Fruit fly (Drosophila melanogaster) whole organism, prepupa: ENCODE results near the gene Cby.

ENCODE experiments used
- Blimp-1 ChIP-seq: fragments of 200-800 bp; sonication (Bioruptor generic); optimal IDR thresholded peaks from 3 replicates; lab custom pipeline; 2017; ENCODE audit warnings: missing biosample characterization, missing genetic modification characterization, mild to moderate bottlenecking, moderate library complexity, missing genetic modification reagents
- CG10631 ChIP-seq: fragments of 200-800 bp; sonication (Bioruptor generic); optimal IDR thresholded peaks from 2 replicates; lab custom pipeline; 2016; ENCODE audit warnings: missing biosample characterization, missing genetic modification characterization
- CG10669 ChIP-seq: fragments of 200-800 bp; sonication (Bioruptor generic); optimal IDR thresholded peaks from 3 replicates; lab custom pipeline; 2018; ENCODE audit warnings: missing biosample characterization, mild to moderate bottlenecking, missing genetic modification characterization, moderate library complexity
- CG11294 ChIP-seq: fragments of 200-800 bp; sonication (Bioruptor generic); IDR thresholded peaks from 2 replicates; pipeline ENCODE4 v1.3.6; 2022; ENCODE audit warnings: missing biosample characterization, missing genetic modification characterization
- CG11762 ChIP-seq: fragments of 200-800 bp; sonication (Bioruptor generic); optimal IDR thresholded peaks from 3 replicates; lab custom pipeline; 2016; ENCODE audit warnings: missing biosample characterization, missing genetic modification characterization; ENCODE audit not compliant: insufficient read depth
- CG11902 ChIP-seq: fragments of 200-800 bp; sonication (Bioruptor generic); optimal IDR thresholded peaks from 3 replicates; lab custom pipeline; 2016; ENCODE audit warnings: missing biosample characterization, missing genetic modification characterization
- CG15336 ChIP-seq: fragments of 200-800 bp; sonication (Bioruptor generic); IDR thresholded peaks from 2 replicates; pipeline ENCODE4 v1.3.6; 2022; ENCODE audit warnings: missing biosample characterization, missing genetic modification characterization
- CG1621 ChIP-seq: fragments of 200-800 bp; sonication (Bioruptor generic); optimal IDR thresholded peaks from 3 replicates; lab custom pipeline; 2018; ENCODE audit warnings: missing biosample characterization, mild to moderate bottlenecking, missing genetic modification characterization
- CG16779 ChIP-seq: fragments of 200-800 bp; sonication (Bioruptor generic); optimal IDR thresholded peaks from 3 replicates; lab custom pipeline; 2017; ENCODE audit warnings: missing biosample characterization, mild to moderate bottlenecking, missing genetic modification characterization
- CG3032 ChIP-seq: fragments of 200-800 bp; optimal IDR thresholded peaks from 2 replicates; lab custom pipeline; 2019; ENCODE audit warnings: missing biosample characterization, mild to moderate bottlenecking, missing genetic modification characterization, moderate library complexity
- CG31627 ChIP-seq: fragments of 200-800 bp; sonication (Bioruptor generic); optimal IDR thresholded peaks from 3 replicates; lab custom pipeline; 2016; ENCODE audit warnings: missing biosample characterization, missing genetic modification characterization
- CG34406 ChIP-seq: fragments of 200-800 bp; sonication (Bioruptor generic); optimal IDR thresholded peaks from 3 replicates; lab custom pipeline; 2016; ENCODE audit warnings: missing biosample characterization, missing genetic modification characterization
- CG3919 ChIP-seq: fragments of 200-800 bp; sonication (Bioruptor generic); optimal IDR thresholded peaks from 3 replicates; lab custom pipeline; 2016; ENCODE audit warnings: missing biosample characterization, missing genetic modification characterization
- CG4318 ChIP-seq: fragments of 200-800 bp; sonication (Bioruptor generic); optimal IDR thresholded peaks from 3 replicates; lab custom pipeline; 2017; ENCODE audit warnings: missing biosample characterization, mild to moderate bottlenecking, missing genetic modification characterization
- CG6163 ChIP-seq: fragments of 200-800 bp; sonication (Bioruptor generic); IDR thresholded peaks from 3 replicates; pipeline ENCODE4 v1.3.6; 2022; ENCODE audit warnings: missing biosample characterization, missing genetic modification characterization
- CG6276 ChIP-seq: fragments of 200-800 bp; sonication (Bioruptor generic); optimal IDR thresholded peaks from 2 replicates; lab custom pipeline; 2017; ENCODE audit warnings: missing biosample characterization, mild to moderate bottlenecking, missing genetic modification characterization
- CG6792 ChIP-seq: fragments of 200-800 bp; sonication (Bioruptor generic); optimal IDR thresholded peaks from 3 replicates; lab custom pipeline; 2016; ENCODE audit warnings: missing biosample characterization, missing genetic modification characterization
- CG6808 ChIP-seq: fragments of 200-800 bp; sonication (Bioruptor generic); optimal IDR thresholded peaks from 3 replicates; lab custom pipeline; 2017; ENCODE audit warnings: missing biosample characterization, missing genetic modification characterization, mild to moderate bottlenecking, moderate library complexity, missing genetic modification reagents
- CG6854 ChIP-seq: fragments of 200-800 bp; sonication (Bioruptor generic); optimal IDR thresholded peaks from 2 replicates; lab custom pipeline; 2017; ENCODE audit warnings: missing biosample characterization, mild to moderate bottlenecking, missing genetic modification characterization
- CG7368 ChIP-seq: fragments of 200-800 bp; sonication (Bioruptor generic); optimal IDR thresholded peaks from 3 replicates; lab custom pipeline; 2016; ENCODE audit warnings: missing biosample characterization, missing genetic modification characterization
- CG8119 ChIP-seq: fragments of 200-800 bp; sonication (Bioruptor generic); IDR thresholded peaks from 3 replicates; pipeline ENCODE4 v1.3.6; 2022; ENCODE audit warnings: missing biosample characterization, missing genetic modification characterization
- CG8319 ChIP-seq: fragments of 200-800 bp; sonication (Bioruptor generic); optimal IDR thresholded peaks from 3 replicates; lab custom pipeline; 2016; ENCODE audit warnings: missing biosample characterization, missing genetic modification characterization
- CG8632 ChIP-seq: fragments of 200-800 bp; sonication (Bioruptor generic); optimal IDR thresholded peaks from 3 replicates; lab custom pipeline; 2016; ENCODE audit warnings: missing biosample characterization, missing genetic modification characterization
- CG9139 ChIP-seq: fragments of 200-800 bp; sonication (Bioruptor generic); optimal IDR thresholded peaks from 3 replicates; lab custom pipeline; 2017; ENCODE audit warnings: missing biosample characterization, mild to moderate bottlenecking, missing genetic modification characterization
- Eip75B ChIP-seq: fragments of 200-800 bp; sonication (Bioruptor generic); optimal IDR thresholded peaks from 3 replicates; lab custom pipeline; 2016; ENCODE audit warnings: missing biosample characterization, missing genetic modification characterization
- Eip78C ChIP-seq: fragments of 200-800 bp; sonication (Bioruptor generic); peaks from one replicate; lab custom pipeline; 2016; ENCODE audit warnings: missing biosample characterization, missing genetic modification characterization
- Eip93F ChIP-seq: fragments of 200-800 bp; sonication (Bioruptor generic); optimal IDR thresholded peaks from 2 replicates; lab custom pipeline; 2016; ENCODE audit warnings: missing biosample characterization, mild to moderate bottlenecking, missing genetic modification characterization
- Ets21C ChIP-seq: fragments of 200-800 bp; sonication (Bioruptor generic); optimal IDR thresholded peaks from 3 replicates; lab custom pipeline; 2016; ENCODE audit warnings: missing biosample characterization, missing genetic modification characterization
- Ets96B ChIP-seq: fragments of 200-800 bp; optimal IDR thresholded peaks from 2 replicates; lab custom pipeline; 2019; ENCODE audit warnings: missing biosample characterization, mild to moderate bottlenecking, missing genetic modification characterization, moderate library complexity
- Gug ChIP-seq: fragments of 200-800 bp; sonication (Bioruptor generic); IDR thresholded peaks from 2 replicates; pipeline ENCODE4 v1.3.6; 2022; ENCODE audit warnings: missing biosample characterization, missing genetic modification characterization
- Hr38 ChIP-seq: sonication (Bioruptor generic); optimal IDR thresholded peaks from 2 replicates; lab custom pipeline; 2016; ENCODE audit warnings: missing biosample characterization, missing genetic modification characterization
- Hr39 ChIP-seq: fragments of 200-800 bp; sonication (Bioruptor generic); optimal IDR thresholded peaks from 2 replicates; lab custom pipeline; 2016; ENCODE audit warnings: missing biosample characterization, missing genetic modification characterization
- Hr4 ChIP-seq: fragments of 200-800 bp; sonication (Bioruptor generic); optimal IDR thresholded peaks from 3 replicates; lab custom pipeline; 2016; ENCODE audit warnings: missing biosample characterization, missing genetic modification characterization
- Lpt ChIP-seq: fragments of 200-800 bp; sonication (Bioruptor generic); optimal IDR thresholded peaks from 3 replicates; lab custom pipeline; 2016; ENCODE audit warnings: missing biosample characterization, missing genetic modification characterization
- OdsH ChIP-seq: fragments of 200-800 bp; sonication (Bioruptor generic); optimal IDR thresholded peaks from 3 replicates; lab custom pipeline; 2016; ENCODE audit warnings: missing biosample characterization, missing genetic modification characterization
- Smox ChIP-seq: fragments of 200-800 bp; sonication (Bioruptor generic); optimal IDR thresholded peaks from 3 replicates; lab custom pipeline; 2016; ENCODE audit warnings: missing biosample characterization, missing genetic modification characterization
- Sox102F ChIP-seq: fragments of 200-800 bp; sonication (Bioruptor generic); optimal IDR thresholded peaks from 2 replicates; lab custom pipeline; 2016; ENCODE audit warnings: missing biosample characterization, mild to moderate bottlenecking, missing genetic modification characterization
- Sox14 ChIP-seq: fragments of 200-800 bp; sonication (Bioruptor generic); optimal IDR thresholded peaks from 3 replicates; lab custom pipeline; 2016; ENCODE audit warnings: missing biosample characterization, missing genetic modification characterization
- Sox15 ChIP-seq: fragments of 200-800 bp; sonication (Bioruptor generic); optimal IDR thresholded peaks from 3 replicates; lab custom pipeline; 2016; ENCODE audit warnings: missing biosample characterization, missing genetic modification characterization
- achi ChIP-seq: fragments of 200-800 bp; sonication (Bioruptor generic); optimal IDR thresholded peaks from 3 replicates; lab custom pipeline; 2016; ENCODE audit warnings: missing biosample characterization, missing genetic modification characterization
- acj6 ChIP-seq: fragments of 200-800 bp; sonication (Bioruptor generic); optimal IDR thresholded peaks from 3 replicates; lab custom pipeline; 2016; ENCODE audit warnings: missing biosample characterization, missing genetic modification characterization
- cyc ChIP-seq: fragments of 200-800 bp; sonication (Bioruptor generic); optimal IDR thresholded peaks from 3 replicates; lab custom pipeline; 2016; ENCODE audit warnings: missing biosample characterization, missing genetic modification characterization
- eg ChIP-seq: fragments of 200-800 bp; sonication (Bioruptor generic); IDR thresholded peaks from 3 replicates; pipeline ENCODE4 v1.3.6; 2022; ENCODE audit warnings: missing biosample characterization, missing genetic modification characterization
- esn ChIP-seq: fragments of 200-800 bp; sonication (Bioruptor generic); optimal IDR thresholded peaks from 2 replicates; lab custom pipeline; 2016; ENCODE audit warnings: missing biosample characterization, mild to moderate bottlenecking, missing genetic modification characterization, moderate library complexity
- fkh ChIP-seq: fragments of 200-800 bp; sonication (Bioruptor generic); optimal IDR thresholded peaks from 3 replicates; lab custom pipeline; 2017; ENCODE audit warnings: missing biosample characterization, mild to moderate bottlenecking, missing genetic modification characterization, moderate library complexity
- lz ChIP-seq: fragments of 200-800 bp; sonication (Bioruptor generic); optimal IDR thresholded peaks from 3 replicates; lab custom pipeline; 2016; ENCODE audit warnings: missing biosample characterization, missing genetic modification characterization
- net ChIP-seq: fragments of 200-800 bp; sonication (Bioruptor generic); optimal IDR thresholded peaks from 3 replicates; lab custom pipeline; 2016; ENCODE audit warnings: missing biosample characterization, missing genetic modification characterization
- pdm3 ChIP-seq: fragments of 200-800 bp; sonication (Bioruptor generic); optimal IDR thresholded peaks from 3 replicates; lab custom pipeline; 2016; ENCODE audit warnings: missing biosample characterization, missing genetic modification characterization
- salr ChIP-seq, 2 experiments: fragments of 200-800 bp; sonication (Bioruptor generic); optimal IDR thresholded peaks; 3 replicates each; lab custom pipeline; 2016 to 2018; ENCODE audit warnings: missing biosample characterization in 2 of 2, missing genetic modification characterization in 2 of 2, mild to moderate bottlenecking in 1 of 2
- ss ChIP-seq, 2 experiments: fragments of 200-800 bp; sonication (Bioruptor generic); optimal IDR thresholded peaks; 2 replicates in 1 of 2; 3 replicates in 1 of 2; lab custom pipeline; 2017 to 2018; ENCODE audit warnings: mild to moderate bottlenecking in 2 of 2, missing biosample characterization in 2 of 2, missing genetic modification characterization in 2 of 2, moderate library complexity in 1 of 2
- topi ChIP-seq: fragments of 200-800 bp; sonication (Bioruptor generic); optimal IDR thresholded peaks from 3 replicates; lab custom pipeline; 2016; ENCODE audit warnings: missing biosample characterization, missing genetic modification characterization
- vri ChIP-seq: fragments of 200-800 bp; sonication (Bioruptor generic); optimal IDR thresholded peaks from 3 replicates; lab custom pipeline; 2016; ENCODE audit warnings: missing biosample characterization, mild to moderate bottlenecking, missing genetic modification characterization

The Cby gene

DNA sequence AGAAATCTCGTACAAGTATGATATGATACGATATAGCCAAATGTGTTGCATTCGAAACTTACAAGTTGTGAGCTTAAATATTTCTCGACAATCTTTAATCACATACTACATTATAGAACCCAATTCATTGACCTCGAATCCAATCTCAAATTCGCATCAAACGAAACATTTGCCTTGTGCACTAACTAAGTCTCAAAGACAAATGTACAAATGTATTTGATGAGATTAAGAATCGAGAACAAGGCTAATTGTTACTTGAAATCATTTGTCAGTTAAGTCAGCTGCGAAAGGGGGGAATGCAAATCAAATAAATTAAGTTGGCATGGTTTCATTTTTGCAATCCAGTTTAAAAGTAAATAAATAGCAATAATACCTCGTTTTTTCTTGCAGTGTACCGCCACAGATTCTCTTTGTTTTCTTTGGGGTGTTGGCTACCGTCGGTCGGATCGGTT is 29.3 kb upstream of the Cby start:
- peak; percentile 89 for TF ChIP-seq CG4318
- TF ChIP-seq CG6854, result no peak
- TF ChIP-seq ss (GFP tag; optimal IDR thresholded peaks at IDR 0.05; lab: Kevin White, UChicago), result peak; percentile 79 to 93
- peak; percentile 82 for TF ChIP-seq CG10669
- peak; percentile 95 for TF ChIP-seq esn (GFP tag; lab: Kevin White, UChicago)
- peak; percentile 41 for TF ChIP-seq CG8319
- peak; percentile 90 for TF ChIP-seq pdm3 (GFP tag; lab: Kevin White, UChicago)
- TF ChIP-seq Eip93F, result peak; percentile 59
- TF ChIP-seq CG6163, result peak; percentile 78
- peak; percentile 87 for TF ChIP-seq acj6 (GFP tag; lab: Kevin White, UChicago)
- TF ChIP-seq Blimp-1, result peak; percentile 57
- TF ChIP-seq Eip75B (GFP tag; lab: Kevin White, UChicago), result peak; percentile 93
- TF ChIP-seq vri (GFP tag; lab: Kevin White, UChicago), result peak; percentile 61
- TF ChIP-seq CG1621 (tag; lab: Kevin White, UChicago), result peak; percentile 78
- peak; percentile 10 for TF ChIP-seq Lpt (GFP tag; lab: Kevin White, UChicago)
- TF ChIP-seq fkh (GFP tag; lab: Kevin White, UChicago), result no peak
- TF ChIP-seq CG9139, result peak; percentile 80
- peak; percentile 74 for TF ChIP-seq CG15336 (GFP tag; lab: Robert Waterston, UW)
- TF ChIP-seq Sox14 (GFP tag; lab: Kevin White, UChicago), result peak; percentile 95
- TF ChIP-seq CG11762 (GFP tag; lab: Kevin White, UChicago), result peak; percentile 76
- TF ChIP-seq Ets96B (tag; lab: Kevin White, UChicago), result peak; percentile 81
- TF ChIP-seq lz (GFP tag; lab: Kevin White, UChicago), result peak; percentile 91
- TF ChIP-seq Smox (GFP tag; lab: Kevin White, UChicago), result peak; percentile 89
- peak; percentile 88 for TF ChIP-seq CG10631 (GFP tag; lab: Kevin White, UChicago)
- TF ChIP-seq Hr4, result peak; percentile 91
- peak; percentile 91 for TF ChIP-seq Hr39
- TF ChIP-seq OdsH (GFP tag; lab: Kevin White, UChicago), result peak; percentile 91
- peak; percentile 86 for TF ChIP-seq Sox15 (GFP tag; lab: Kevin White, UChicago)
- TF ChIP-seq CG11902 (GFP tag; lab: Kevin White, UChicago), result peak; percentile 64
- TF ChIP-seq CG6808 (GFP tag; lab: Kevin White, UChicago), result peak; percentile 89
- TF ChIP-seq CG3032 (tag; lab: Kevin White, UChicago), result peak; percentile 87
- peak; percentile 91 for TF ChIP-seq CG31627
- TF ChIP-seq topi (GFP tag; lab: Kevin White, UChicago), result peak; percentile 90
- peak; percentile 83 for TF ChIP-seq Ets21C
- peak; percentile 99 for TF ChIP-seq Eip78C (GFP tag; lab: Kevin White, UChicago)
- TF ChIP-seq Gug (GFP tag; lab: Robert Waterston, UW), result 0 out of 2 replicates have a peak, but pooled peaks have one; percentile 56
- peak; percentile 72 for TF ChIP-seq CG6276
- peak; percentile 90 for TF ChIP-seq net (GFP tag; lab: Kevin White, UChicago)
- peak; percentile 71 to 95 for TF ChIP-seq salr (GFP tag; optimal IDR thresholded peaks at IDR 0.05; lab: Kevin White, UChicago)
- peak; percentile 55 for TF ChIP-seq CG7368 (GFP tag; lab: Kevin White, UChicago)
- TF ChIP-seq eg (GFP tag; lab: Robert Waterston, UW), result peak; percentile 73; the same call in 2 of the 3 replicates
- TF ChIP-seq CG8632 (GFP tag; lab: Kevin White, UChicago), result peak; percentile 86
- peak; percentile 87 for TF ChIP-seq CG16779 (tag; lab: Kevin White, UChicago)
- TF ChIP-seq CG11294 (GFP tag; lab: Robert Waterston, UW), result peak; percentile 48
- TF ChIP-seq Sox102F (GFP tag; lab: Kevin White, UChicago), result peak; percentile 90
- peak; percentile 77 for TF ChIP-seq CG8119 (GFP tag; lab: Robert Waterston, UW)
- TF ChIP-seq achi (GFP tag; lab: Kevin White, UChicago), result peak; percentile 87
- peak; percentile 76 for TF ChIP-seq CG3919
- TF ChIP-seq cyc (GFP tag; lab: Kevin White, UChicago), result peak; percentile 82
- TF ChIP-seq CG6792 (GFP tag; lab: Kevin White, UChicago), result peak; percentile 86
- TF ChIP-seq CG34406 (GFP tag; lab: Kevin White, UChicago), result peak; percentile 84
- no peak for TF ChIP-seq Hr38
